Worm (Caenorhabditis elegans) whole organism, L1 larva: ENCODE data around the gene D1086.11.
"Not testable (repeated sequence)": the region's sequence is repeated elsewhere in the genome, so short reads cannot be mapped to it uniquely, and the experiment has no call there.

Experiments
- C04F5.9 ChIP-seq: sonication (generic microtip); optimal IDR thresholded peaks from 2 replicates; lab custom pipeline; 2016; ENCODE audit warnings: missing genetic modification characterization, missing compliant biosample characterization
- C34B4.2 ChIP-seq: sonication (generic microtip); optimal IDR thresholded peaks from 2 replicates; lab custom pipeline; 2017; ENCODE audit warnings: mild to moderate bottlenecking, missing genetic modification characterization, missing compliant biosample characterization
- F16B12.6 ChIP-seq: fragments of 150-350 bp; optimal IDR thresholded peaks from 2 replicates; lab custom pipeline; 2014; ENCODE audit warnings: missing biosample characterization, missing genetic modification characterization
- Y116A8C.19 ChIP-seq: sonication (generic microtip); optimal IDR thresholded peaks from 2 replicates; lab custom pipeline; 2016; ENCODE audit warnings: missing compliant biosample characterization, missing genetic modification characterization, borderline replicate concordance
- aly-2 ChIP-seq: fragments of 150-350 bp; optimal IDR thresholded peaks from 2 replicates; lab custom pipeline; 2014; ENCODE audit warnings: missing biosample characterization, missing genetic modification characterization
- ceh-63 ChIP-seq: fragments of 200-800 bp; sonication (Bioruptor generic); optimal IDR thresholded peaks from 2 replicates; lab custom pipeline; 2018; ENCODE audit warnings: mild to moderate bottlenecking, missing genetic modification characterization, missing compliant biosample characterization
- ceh-8 ChIP-seq: fragments of 200-800 bp; sonication (Bioruptor generic); optimal IDR thresholded peaks from 2 replicates; lab custom pipeline; 2018; ENCODE audit warnings: mild to moderate bottlenecking, missing genetic modification characterization, moderate library complexity, missing compliant biosample characterization
- ceh-90 ChIP-seq: sonication (generic microtip); optimal IDR thresholded peaks from 2 replicates; lab custom pipeline; 2016; ENCODE audit warnings: missing genetic modification characterization, missing compliant biosample characterization
- efl-1 ChIP-seq, 4 experiments: fragments of 150-350 bp; optimal IDR thresholded peaks in 3 of 4; peaks in 1 of 4; 1 replicate in 1 of 4; 2 replicates in 3 of 4; lab custom pipeline; 2014; ENCODE audit warnings: missing biosample characterization in 2 of 4, missing genetic modification characterization in 2 of 4, missing genetic modification reagents in 2 of 4
- efl-3 ChIP-seq: fragments of 200-800 bp; sonication (Bioruptor generic); optimal IDR thresholded peaks from 2 replicates; lab custom pipeline; 2018; ENCODE audit warnings: mild to moderate bottlenecking, missing genetic modification characterization, missing compliant biosample characterization
- egl-27 ChIP-seq, 2 experiments: fragments of 150-350 bp in 1 of 2; sonication (generic microtip); optimal IDR thresholded peaks; 3 replicates each; lab custom pipeline; 2017 to 2018; ENCODE audit warnings: missing biosample characterization in 2 of 2, missing genetic modification characterization in 2 of 2, missing genetic modification reagents in 2 of 2
- elt-2 ChIP-seq: sonication (generic microtip); optimal IDR thresholded peaks from 2 replicates; lab custom pipeline; 2016; ENCODE audit warnings: missing genetic modification characterization, mild to moderate bottlenecking, inconsistent platforms, missing compliant biosample characterization, missing genetic modification reagents
- elt-3 ChIP-seq, 6 experiments: fragments of 150-350 bp in 1 of 6; sonication (generic microtip); optimal IDR thresholded peaks; 2 replicates each; lab custom pipeline; 2017 to 2018; ENCODE audit warnings: missing biosample characterization in 6 of 6, missing genetic modification characterization in 6 of 6, inconsistent platforms in 1 of 6
- fkh-4 ChIP-seq: sonication (generic microtip); optimal IDR thresholded peaks from 2 replicates; lab custom pipeline; 2016; ENCODE audit warnings: missing compliant biosample characterization, missing genetic modification characterization, borderline replicate concordance
- hlh-17 ChIP-seq: fragments of 200-800 bp; sonication (Bioruptor generic); optimal IDR thresholded peaks from 2 replicates; lab custom pipeline; 2018; ENCODE audit warnings: missing genetic modification characterization, mild to moderate bottlenecking, missing compliant biosample characterization, moderate library complexity, borderline replicate concordance
- hlh-4 ChIP-seq: sonication (generic microtip); optimal IDR thresholded peaks from 2 replicates; lab custom pipeline; 2016; ENCODE audit warnings: mild to moderate bottlenecking, missing genetic modification characterization, missing compliant biosample characterization
- hpl-2 ChIP-seq: fragments of 150-350 bp; optimal IDR thresholded peaks from 2 replicates; lab custom pipeline; 2014; ENCODE audit warnings: missing biosample characterization, missing genetic modification reagents, missing genetic modification characterization
- isw-1 ChIP-seq: fragments of 200-800 bp; sonication (Bioruptor generic); IDR thresholded peaks from 2 replicates; pipeline ENCODE4 v1.3.6; 2022; ENCODE audit warnings: missing genetic modification characterization, missing compliant biosample characterization
- lin-14 ChIP-seq: fragments of 200-800 bp; sonication (Bioruptor generic); optimal IDR thresholded peaks from 2 replicates; lab custom pipeline; 2018; ENCODE audit warnings: mild to moderate bottlenecking, missing genetic modification characterization, moderate library complexity, missing compliant biosample characterization
- lin-35 ChIP-seq, 2 experiments: fragments of 150-350 bp; optimal IDR thresholded peaks; 2 replicates each; lab custom pipeline; 2014; ENCODE audit warnings: missing biosample characterization in 2 of 2, missing genetic modification characterization in 2 of 2, missing genetic modification reagents in 2 of 2
- lin-39 ChIP-seq: fragments of 150-350 bp; optimal IDR thresholded peaks from 2 replicates; lab custom pipeline; 2014; ENCODE audit warnings: missing biosample characterization, missing genetic modification reagents, missing genetic modification characterization
- lir-3 ChIP-seq: sonication (generic microtip); optimal IDR thresholded peaks from 2 replicates; lab custom pipeline; 2016; ENCODE audit warnings: mild to moderate bottlenecking, missing genetic modification characterization, moderate library complexity, missing compliant biosample characterization; ENCODE audit not compliant: poor library complexity
- lsy-2 ChIP-seq, 2 experiments: fragments of 150-350 bp; optimal IDR thresholded peaks; 2 replicates each; lab custom pipeline; 2014; ENCODE audit warnings: missing biosample characterization in 2 of 2, missing genetic modification characterization in 2 of 2
- mab-9 ChIP-seq: fragments of 200-800 bp; sonication (Bioruptor generic); IDR thresholded peaks from 2 replicates; pipeline ENCODE4 v1.3.6; 2022; ENCODE audit warnings: missing genetic modification reagents, missing genetic modification characterization, missing compliant biosample characterization
- mdl-1 ChIP-seq, 2 experiments: fragments of 150-350 bp; optimal IDR thresholded peaks; 2 replicates each; lab custom pipeline; 2014 to 2017; ENCODE audit warnings: missing biosample characterization in 2 of 2, missing genetic modification characterization in 2 of 2, inconsistent platforms in 1 of 2
- mep-1 ChIP-seq: fragments of 150-350 bp; optimal IDR thresholded peaks from 2 replicates; lab custom pipeline; 2014; ENCODE audit warnings: missing biosample characterization, missing genetic modification characterization
- nhr-11 ChIP-seq: fragments of 150-350 bp; optimal IDR thresholded peaks from 2 replicates; lab custom pipeline; 2014; ENCODE audit warnings: missing biosample characterization, missing genetic modification characterization
- nhr-19 ChIP-seq: fragments of 200-800 bp; sonication (Bioruptor generic); conservative IDR thresholded peaks from 2 replicates; pipeline ENCODE4 v1.3.6; 2022; ENCODE audit warnings: missing genetic modification characterization, missing compliant biosample characterization
- nhr-20 ChIP-seq: sonication (generic microtip); optimal IDR thresholded peaks from 2 replicates; lab custom pipeline; 2016; ENCODE audit warnings: mild to moderate bottlenecking, missing genetic modification characterization, missing compliant biosample characterization
- nhr-237 ChIP-seq: fragments of 150-350 bp; optimal IDR thresholded peaks from 2 replicates; lab custom pipeline; 2014; ENCODE audit warnings: missing biosample characterization, missing genetic modification characterization
- nhr-47 ChIP-seq: sonication (generic microtip); optimal IDR thresholded peaks from 2 replicates; lab custom pipeline; 2016; ENCODE audit warnings: mild to moderate bottlenecking, missing genetic modification characterization, moderate library complexity, missing compliant biosample characterization
- nhr-71 ChIP-seq: sonication (generic microtip); optimal IDR thresholded peaks from 2 replicates; lab custom pipeline; 2016; ENCODE audit warnings: mild to moderate bottlenecking, missing genetic modification characterization, moderate library complexity, missing compliant biosample characterization
- nhr-77 ChIP-seq: fragments of 150-350 bp; optimal IDR thresholded peaks from 2 replicates; lab custom pipeline; 2014; ENCODE audit warnings: missing biosample characterization, missing genetic modification characterization
- nhr-85 ChIP-seq: sonication (generic microtip); peaks from one replicate; lab custom pipeline; 2016; ENCODE audit warnings: missing genetic modification characterization, inconsistent platforms, missing compliant biosample characterization
- pax-3 ChIP-seq: fragments of 200-800 bp; sonication (Bioruptor generic); optimal IDR thresholded peaks from 2 replicates; lab custom pipeline; 2018; ENCODE audit warnings: mild to moderate bottlenecking, missing genetic modification characterization, moderate library complexity, missing compliant biosample characterization
- rnt-1 ChIP-seq: sonication (generic microtip); optimal IDR thresholded peaks from 2 replicates; lab custom pipeline; 2016; ENCODE audit warnings: mild to moderate bottlenecking, missing genetic modification characterization, moderate library complexity, missing compliant biosample characterization
- skn-1 ChIP-seq: fragments of 150-350 bp; optimal IDR thresholded peaks from 2 replicates; lab custom pipeline; 2014; ENCODE audit warnings: missing biosample characterization, missing genetic modification characterization
- snu-23 ChIP-seq: sonication (generic microtip); optimal IDR thresholded peaks from 2 replicates; lab custom pipeline; 2016; ENCODE audit warnings: missing genetic modification characterization, missing compliant biosample characterization
- sox-4 ChIP-seq: sonication (generic microtip); optimal IDR thresholded peaks from 2 replicates; lab custom pipeline; 2016; ENCODE audit warnings: missing genetic modification characterization, missing compliant biosample characterization
- swsn-7 ChIP-seq: sonication (generic microtip); optimal IDR thresholded peaks from 2 replicates; lab custom pipeline; 2016; ENCODE audit warnings: missing genetic modification characterization, missing compliant biosample characterization
- tbx-2 ChIP-seq: sonication (generic microtip); optimal IDR thresholded peaks from 2 replicates; lab custom pipeline; 2016; ENCODE audit warnings: missing genetic modification characterization, missing compliant biosample characterization
- unc-130 ChIP-seq: fragments of 150-350 bp; optimal IDR thresholded peaks from 2 replicates; lab custom pipeline; 2017; ENCODE audit warnings: missing biosample characterization, missing genetic modification characterization, inconsistent platforms
- unc-86 ChIP-seq: sonication (generic microtip); optimal IDR thresholded peaks from 2 replicates; lab custom pipeline; 2016; ENCODE audit warnings: missing genetic modification characterization, missing compliant biosample characterization
- vab-15 ChIP-seq: sonication (generic microtip); optimal IDR thresholded peaks from 2 replicates; lab custom pipeline; 2017; ENCODE audit warnings: missing genotype, mild to moderate bottlenecking, missing genetic modification characterization, missing compliant biosample characterization
- xbp-1 ChIP-seq: sonication (generic microtip); optimal IDR thresholded peaks from 2 replicates; lab custom pipeline; 2016; ENCODE audit warnings: missing genetic modification characterization, missing compliant biosample characterization

D1086.11 gene

ce11 chrV:14038328-14039084 lies 35.8 kb upstream of the D1086.11 start, which contains the start of gene vps-39 (continued):
- TF ChIP-seq isw-1 (GFP tag; lab: Robert Waterston, UW) (peak; percentile 96), snu-23 (GFP tag; lab: Kevin White, UChicago) (peak; percentile 31), unc-86 (tag; lab: Kevin White, UChicago) (peak; percentile 15), lin-35 (GFP tag; optimal IDR thresholded peaks at IDR 0.05; lab: Kevin White, UChicago) (peak in 1 of 2 experiments; percentile 48), lir-3 (tag; lab: Kevin White, UChicago) (peak; percentile 39), lin-14 (GFP tag; lab: Kevin White, UChicago) (peak; percentile 67), efl-1 (optimal IDR thresholded peaks at IDR 0.05; lab: Kevin White, UChicago) (peak; percentile 31 to 62), efl-1 (GFP tag; optimal IDR thresholded peaks at IDR 0.05 in 1 of 2; lab: Kevin White, UChicago) (peak; percentile 58 to 96)

ce11 chrV:14049274-14049673 lies 25.0 kb upstream of the D1086.11 start, which contains the start of gene F58D12.1:
TSS of gene F58D12.1 (plus strand) at chrV:14049574.
- not testable (repeated sequence) for TF ChIP-seq hpl-2 (GFP tag; lab: Kevin White, UChicago); pax-3 (tag; lab: Kevin White, UChicago); F16B12.6 (tag; lab: Kevin White, UChicago)

- peak; percentile 63 for TF ChIP-seq nhr-237 (tag; lab: Kevin White, UChicago)
- peak; percentile 99 for TF ChIP-seq nhr-20
- TF ChIP-seq rnt-1 (tag; lab: Kevin White, UChicago): peak; percentile 100
- peak; percentile 100 for TF ChIP-seq nhr-85 (tag; lab: Kevin White, UChicago)
- TF ChIP-seq egl-27 (tag; optimal IDR thresholded peaks at IDR 0.05; lab: Kevin White, UChicago): peak in 1 of 2 experiments; percentile 4
- peak; percentile 87 to 91 for TF ChIP-seq lsy-2 (tag; optimal IDR thresholded peaks at IDR 0.05; lab: Kevin White, UChicago)
- peak; percentile 94 for TF ChIP-seq efl-3 (GFP tag; lab: Kevin White, UChicago)
- peak; percentile 97 for TF ChIP-seq ceh-8 (GFP tag; lab: Kevin White, UChicago)
- TF ChIP-seq nhr-71 (tag; lab: Kevin White, UChicago): peak; percentile 99
- peak; percentile 93 for TF ChIP-seq lin-39 (tag; lab: Kevin White, UChicago)
- peak; percentile 100 for TF ChIP-seq mab-9 (GFP tag; lab: Robert Waterston, UW)
- TF ChIP-seq hlh-4 (tag; lab: Kevin White, UChicago): peak; percentile 95
- TF ChIP-seq nhr-77 (tag; lab: Kevin White, UChicago): peak; percentile 82
- TF ChIP-seq swsn-7 (tag; lab: Kevin White, UChicago): peak; percentile 98
- TF ChIP-seq ceh-63 (GFP tag; lab: Kevin White, UChicago): peak; percentile 97
- peak; percentile 96 for TF ChIP-seq elt-2 (tag; lab: Kevin White, UChicago)
- TF ChIP-seq fkh-4 (tag; lab: Kevin White, UChicago): peak; percentile 100
- TF ChIP-seq unc-130 (tag; lab: Kevin White, UChicago): peak; percentile 98
- peak; percentile 53 for TF ChIP-seq hpl-2 (GFP tag; lab: Kevin White, UChicago)
- TF ChIP-seq C34B4.2: peak; percentile 92
- TF ChIP-seq mep-1: peak; percentile 83
- TF ChIP-seq hlh-17 (GFP tag; lab: Kevin White, UChicago): peak; percentile 94
- peak; percentile 99 for TF ChIP-seq ceh-90 (tag; lab: Kevin White, UChicago)
- peak; percentile 94 for TF ChIP-seq unc-86 (tag; lab: Kevin White, UChicago)
- peak; percentile 96 for TF ChIP-seq C04F5.9 (tag; lab: Kevin White, UChicago)
- TF ChIP-seq sox-4 (tag; lab: Kevin White, UChicago): peak; percentile 98
- peak; percentile 62 for TF ChIP-seq skn-1 (tag; lab: Kevin White, UChicago)
- peak; percentile 100 for TF ChIP-seq nhr-19 (GFP tag; lab: Robert Waterston, UW)
- peak; percentile 31 for TF ChIP-seq aly-2 (tag; lab: Kevin White, UChicago)
- TF ChIP-seq mdl-1 (tag; optimal IDR thresholded peaks at IDR 0.05; lab: Kevin White, UChicago): peak in 1 of 2 experiments; percentile 90
- peak; percentile 99 for TF ChIP-seq tbx-2 (tag; lab: Kevin White, UChicago)
- TF ChIP-seq nhr-47: peak; percentile 99
- TF ChIP-seq xbp-1 (tag; lab: Kevin White, UChicago): peak; percentile 96
- peak; percentile 88 for TF ChIP-seq vab-15
- peak in 4 of 6 experiments; percentile 18 to 85 (median 64) for TF ChIP-seq elt-3 (tag; optimal IDR thresholded peaks at IDR 0.05; lab: Kevin White, UChicago)
- TF ChIP-seq nhr-11 (tag; lab: Kevin White, UChicago): peak; percentile 80
- TF ChIP-seq Y116A8C.19 (tag; lab: Kevin White, UChicago): peak; percentile 98
Measured at ce11 chrV:14055097-14055496, 19.2 kb upstream of the D1086.11 start.
